Worm (Caenorhabditis elegans) whole organism, L1 larva: ENCODE measurements around the gene K07F5.6.

Source experiments
- nhr-11 ChIP-seq: fragments of 150-350 bp; optimal IDR thresholded peaks from 2 replicates; lab custom pipeline; 2014; ENCODE audit warnings: missing biosample characterization, missing genetic modification characterization
- nhr-71 ChIP-seq: sonication (generic microtip); optimal IDR thresholded peaks from 2 replicates; lab custom pipeline; 2016; ENCODE audit warnings: mild to moderate bottlenecking, missing genetic modification characterization, moderate library complexity, missing compliant biosample characterization
- unc-130 ChIP-seq: fragments of 150-350 bp; optimal IDR thresholded peaks from 2 replicates; lab custom pipeline; 2017; ENCODE audit warnings: missing biosample characterization, missing genetic modification characterization, inconsistent platforms

ce11 chrIV:9840984-9841590 lies 5.4 kb downstream of the K07F5.6 start, which contains the start of the genes kin-24 and msp-56:
- TF ChIP-seq unc-130 (tag; lab: Kevin White, UChicago) (no peak), nhr-71 (no peak), nhr-11 (tag; lab: Kevin White, UChicago) (no peak)
